Worm (Caenorhabditis elegans) whole organism, midembryonic: ENCODE results near the gene frpr-12.
A peak's percentile ranks its signal among the peaks of the same experiment; 100 is the strongest.
"Not testable (repeated sequence)": the region's sequence is repeated elsewhere in the genome, so short reads cannot be mapped to it uniquely, and the experiment has no call there.

Source experiments
- T22C8.4 ChIP-seq: fragments of 200-800 bp; sonication (Bioruptor generic); IDR thresholded peaks from 2 replicates; pipeline ENCODE4 v1.3.6; 2022; ENCODE audit warnings: missing genetic modification characterization, missing compliant biosample characterization
- cog-1 ChIP-seq: sonication (generic microtip); optimal IDR thresholded peaks from 2 replicates; lab custom pipeline; 2016; ENCODE audit warnings: missing genetic modification characterization, missing compliant biosample characterization
- flt-1 ChIP-seq: fragments of 200-800 bp; sonication (Bioruptor generic); IDR thresholded peaks from 2 replicates; pipeline ENCODE4 v1.3.6; 2022; ENCODE audit warnings: missing genetic modification characterization, missing compliant biosample characterization
- klf-2 ChIP-seq: fragments of 200-800 bp; sonication (Bioruptor generic); conservative IDR thresholded peaks from 2 replicates; pipeline ENCODE4 v1.3.6; 2022; ENCODE audit warnings: missing genetic modification reagents, missing genetic modification characterization, missing compliant biosample characterization
- med-1 ChIP-seq: sonication (generic microtip); optimal IDR thresholded peaks from 2 replicates; lab custom pipeline; 2017; ENCODE audit warnings: missing genetic modification characterization, mild to moderate bottlenecking, missing compliant biosample characterization, antibody characterized with exemption, missing genetic modification reagents; ENCODE audit not compliant: insufficient read depth
- ref-1 ChIP-seq: fragments of 200-800 bp; sonication (Bioruptor generic); conservative IDR thresholded peaks from 2 replicates; pipeline ENCODE4 v1.3.6; 2022; ENCODE audit warnings: missing genetic modification reagents, missing genetic modification characterization, missing compliant biosample characterization
- tab-1 ChIP-seq: fragments of 200-800 bp; sonication (Bioruptor generic); IDR thresholded peaks from 2 replicates; pipeline ENCODE4 v1.3.6; 2022; ENCODE audit warnings: missing genetic modification characterization, missing compliant biosample characterization
- ztf-23 ChIP-seq: fragments of 200-800 bp; sonication (Bioruptor generic); IDR thresholded peaks from 2 replicates; pipeline ENCODE4 v1.3.6; 2022; ENCODE audit warnings: missing genetic modification reagents, missing genetic modification characterization, missing compliant biosample characterization
- ztf-29 ChIP-seq: fragments of 200-800 bp; sonication (Bioruptor generic); IDR thresholded peaks from 2 replicates; pipeline ENCODE4 v1.3.6; 2022; ENCODE audit warnings: missing genetic modification reagents, missing genetic modification characterization, missing compliant biosample characterization

The frpr-12 gene

ce11 chrV:8902697-8903096 is at the start of gene frpr-12:
TSS of gene frpr-12 (plus strand) at chrV:8902997.
- TF ChIP-seq T22C8.4 (GFP tag; lab: Robert Waterston, UW) (no peak), klf-2 (GFP tag; lab: Robert Waterston, UW) (no peak), ref-1 (GFP tag; lab: Robert Waterston, UW) (no peak), tab-1 (GFP tag; lab: Robert Waterston, UW) (no peak), ztf-29 (GFP tag; lab: Robert Waterston, UW) (no peak), cog-1 (tag; lab: Kevin White, UChicago) (no peak), ztf-23 (GFP tag; lab: Robert Waterston, UW) (no peak), flt-1 (GFP tag; lab: Robert Waterston, UW) (no peak), med-1 (GFP tag; lab: Kevin White, UChicago) (no peak)

ce11 chrV:8861949-8862348 is 40.8 kb upstream of the frpr-12 start, which contains the start of gene F07B7.12:
TSS of gene F07B7.12 (minus strand) at chrV:8862049.
- TF ChIP-seq flt-1 (GFP tag; lab: Robert Waterston, UW); cog-1 (tag; lab: Kevin White, UChicago); med-1 (GFP tag; lab: Kevin White, UChicago): not testable (repeated sequence)

- peak; percentile 92 for TF ChIP-seq flt-1 (GFP tag; lab: Robert Waterston, UW)
These were observed 4.8 kb upstream of the frpr-12 start, which contains the start of the genes his-17 and his-18 for ce11 chrV:8897942-8898419. TSS of gene his-17 (minus strand) at chrV:8897992. TSS of gene his-18 (plus strand) at chrV:8898228.

ce11 chrV:8898756-8899155 is 4.0 kb upstream of the frpr-12 start, which contains the start of gene frpr-13:
TSS of gene frpr-13 (plus strand) at chrV:8899056.
- no peak for TF ChIP-seq klf-2 (GFP tag; lab: Robert Waterston, UW)
- TF ChIP-seq T22C8.4 (GFP tag; lab: Robert Waterston, UW), result no peak
- TF ChIP-seq flt-1 (GFP tag; lab: Robert Waterston, UW), result no peak
- no peak for TF ChIP-seq ztf-23 (GFP tag; lab: Robert Waterston, UW)
- TF ChIP-seq ztf-29 (GFP tag; lab: Robert Waterston, UW), result no peak

ce11 chrV:8903916-8904315 is 1.1 kb downstream of the frpr-12 start:
- TF ChIP-seq klf-2 (GFP tag; lab: Robert Waterston, UW), result no peak
- no peak for TF ChIP-seq ztf-23 (GFP tag; lab: Robert Waterston, UW)
- TF ChIP-seq ref-1 (GFP tag; lab: Robert Waterston, UW), result no peak
- no peak for TF ChIP-seq T22C8.4 (GFP tag; lab: Robert Waterston, UW)
- TF ChIP-seq flt-1 (GFP tag; lab: Robert Waterston, UW), result no peak
- TF ChIP-seq tab-1 (GFP tag; lab: Robert Waterston, UW), result no peak
- no peak for TF ChIP-seq med-1 (GFP tag; lab: Kevin White, UChicago)
- TF ChIP-seq cog-1 (tag; lab: Kevin White, UChicago), result no peak
- TF ChIP-seq ztf-29 (GFP tag; lab: Robert Waterston, UW), result no peak

ce11 chrV:8905656-8906055 is 2.9 kb downstream of the frpr-12 start:
- no peak for TF ChIP-seq cog-1 (tag; lab: Kevin White, UChicago)
- no peak for TF ChIP-seq tab-1 (GFP tag; lab: Robert Waterston, UW)
- TF ChIP-seq ref-1 (GFP tag; lab: Robert Waterston, UW), result no peak
- TF ChIP-seq ztf-23 (GFP tag; lab: Robert Waterston, UW), result no peak

- TF ChIP-seq ref-1 (GFP tag; lab: Robert Waterston, UW) (no peak), cog-1 (tag; lab: Kevin White, UChicago) (no peak), ztf-29 (GFP tag; lab: Robert Waterston, UW) (no peak), med-1 (GFP tag; lab: Kevin White, UChicago) (no peak), tab-1 (GFP tag; lab: Robert Waterston, UW) (no peak), T22C8.4 (GFP tag; lab: Robert Waterston, UW) (no peak), klf-2 (GFP tag; lab: Robert Waterston, UW) (no peak), flt-1 (GFP tag; lab: Robert Waterston, UW) (no peak), ztf-23 (GFP tag; lab: Robert Waterston, UW) (no peak)
These were observed 4.1 kb downstream of the frpr-12 start, which contains the start of gene frpr-11 for ce11 chrV:8906896-8907295. TSS of gene frpr-11 (plus strand) at chrV:8907196.

ce11 chrV:8913940-8914339 is 11.1 kb downstream of the frpr-12 start, which contains the start of gene mod-1:
TSS of gene mod-1 (minus strand) at chrV:8914040.
- TF ChIP-seq tab-1 (GFP tag; lab: Robert Waterston, UW) (no peak), flt-1 (GFP tag; lab: Robert Waterston, UW) (no peak), ztf-23 (GFP tag; lab: Robert Waterston, UW) (no peak)

- TF ChIP-seq med-1 (GFP tag; lab: Kevin White, UChicago) (no peak), ztf-29 (GFP tag; lab: Robert Waterston, UW) (no peak), ref-1 (GFP tag; lab: Robert Waterston, UW) (no peak), T22C8.4 (GFP tag; lab: Robert Waterston, UW) (no peak), tab-1 (GFP tag; lab: Robert Waterston, UW) (no peak)
These were observed 20.0 kb downstream of the frpr-12 start, which contains the start of gene ttr-47 for ce11 chrV:8922781-8923180. TSS of gene ttr-47 (plus strand) at chrV:8923088.

- no peak for TF ChIP-seq tab-1 (GFP tag; lab: Robert Waterston, UW)
- no peak for TF ChIP-seq flt-1 (GFP tag; lab: Robert Waterston, UW)
- no peak for TF ChIP-seq med-1 (GFP tag; lab: Kevin White, UChicago)
These were observed 24.9 kb downstream of the frpr-12 start for ce11 chrV:8927715-8928114.
